Fruit fly (Drosophila melanogaster) whole organism, embryonic: Measurements from ENCODE around the gene dls.

ENCODE experiments used
- Bdp1 ChIP-seq: fragments of 200-800 bp; sonication (Bioruptor generic); optimal IDR thresholded peaks from 3 replicates; lab custom pipeline; 2016; ENCODE audit warnings: missing biosample characterization, missing genetic modification characterization
- Blimp-1 ChIP-seq: fragments of 200-800 bp; sonication (Bioruptor generic); optimal IDR thresholded peaks from 3 replicates; lab custom pipeline; 2018; ENCODE audit warnings: missing biosample characterization, missing genetic modification characterization, mild to moderate bottlenecking, moderate library complexity, missing genetic modification reagents
- CG11696 ChIP-seq: fragments of 200-800 bp; sonication (Bioruptor generic); IDR thresholded peaks from 2 replicates; pipeline ENCODE4 v1.3.6; 2022; ENCODE audit warnings: missing biosample characterization, missing genetic modification characterization
- CG11723 ChIP-seq: fragments of 200-800 bp; sonication (Bioruptor generic); optimal IDR thresholded peaks from 2 replicates; lab custom pipeline; 2017; ENCODE audit warnings: missing biosample characterization, mild to moderate bottlenecking, missing genetic modification characterization
- CG14710 ChIP-seq: fragments of 200-800 bp; sonication (Bioruptor generic); optimal IDR thresholded peaks from 3 replicates; lab custom pipeline; 2019; ENCODE audit warnings: missing biosample characterization, mild to moderate bottlenecking, missing genetic modification characterization, moderate library complexity
- CG15601 ChIP-seq: fragments of 200-800 bp; sonication (Bioruptor generic); optimal IDR thresholded peaks from 3 replicates; lab custom pipeline; 2019; ENCODE audit warnings: missing biosample characterization, mild to moderate bottlenecking, missing genetic modification characterization, moderate library complexity
- CG1602 ChIP-seq: fragments of 200-800 bp; sonication (Bioruptor generic); optimal IDR thresholded peaks from 3 replicates; lab custom pipeline; 2016; ENCODE audit warnings: missing biosample characterization, missing genetic modification characterization
- CG17359 ChIP-seq: fragments of 200-800 bp; sonication (Bioruptor generic); optimal IDR thresholded peaks from 3 replicates; lab custom pipeline; 2018; ENCODE audit warnings: missing biosample characterization, mild to moderate bottlenecking, missing genetic modification characterization, moderate library complexity
- CG17361 ChIP-seq: fragments of 200-800 bp; sonication (Bioruptor generic); IDR thresholded peaks from 3 replicates; pipeline ENCODE4 v1.3.6; 2022; ENCODE audit warnings: missing biosample characterization, missing genetic modification characterization
- CG18262 ChIP-seq: fragments of 200-800 bp; optimal IDR thresholded peaks from 3 replicates; lab custom pipeline; 2019; ENCODE audit warnings: missing biosample characterization, mild to moderate bottlenecking, missing genetic modification characterization, moderate library complexity
- CG18619 ChIP-seq: fragments of 200-800 bp; sonication (Bioruptor generic); optimal IDR thresholded peaks from 3 replicates; lab custom pipeline; 2017; ENCODE audit warnings: missing biosample characterization, mild to moderate bottlenecking, missing genetic modification characterization
- CG2678 ChIP-seq: fragments of 200-800 bp; sonication (Bioruptor generic); optimal IDR thresholded peaks from 3 replicates; lab custom pipeline; 2019; ENCODE audit warnings: missing biosample characterization, mild to moderate bottlenecking, missing genetic modification characterization, moderate library complexity
- CG7556 ChIP-seq: fragments of 200-800 bp; sonication (Bioruptor generic); optimal IDR thresholded peaks from 2 replicates; lab custom pipeline; 2017; ENCODE audit warnings: missing biosample characterization, mild to moderate bottlenecking, missing genetic modification characterization
- CG7839 ChIP-seq: fragments of 200-800 bp; sonication (Bioruptor generic); optimal IDR thresholded peaks from 3 replicates; lab custom pipeline; 2018; ENCODE audit warnings: missing biosample characterization, mild to moderate bottlenecking, missing genetic modification characterization, moderate library complexity
- CG8388 ChIP-seq: fragments of 200-800 bp; sonication (Bioruptor generic); optimal IDR thresholded peaks from 2 replicates; lab custom pipeline; 2019; ENCODE audit warnings: missing biosample characterization, mild to moderate bottlenecking, missing genetic modification characterization, moderate library complexity
- CG8924 ChIP-seq: fragments of 200-800 bp; optimal IDR thresholded peaks from 3 replicates; lab custom pipeline; 2019; ENCODE audit warnings: missing biosample characterization, mild to moderate bottlenecking, missing genetic modification characterization, moderate library complexity
- CG9437 ChIP-seq: fragments of 200-800 bp; sonication (Bioruptor generic); optimal IDR thresholded peaks from 2 replicates; lab custom pipeline; 2018; ENCODE audit warnings: missing biosample characterization, mild to moderate bottlenecking, missing genetic modification characterization
- CG9727 ChIP-seq: fragments of 200-800 bp; sonication (Bioruptor generic); optimal IDR thresholded peaks from 3 replicates; lab custom pipeline; 2017; ENCODE audit warnings: missing biosample characterization, mild to moderate bottlenecking, missing genetic modification characterization
- CoRest ChIP-seq: fragments of 200-800 bp; sonication (Bioruptor generic); optimal IDR thresholded peaks from 3 replicates; lab custom pipeline; 2018; ENCODE audit warnings: missing biosample characterization, mild to moderate bottlenecking, missing genetic modification characterization, moderate library complexity
- D19A ChIP-seq: fragments of 200-800 bp; optimal IDR thresholded peaks from 3 replicates; lab custom pipeline; 2019; ENCODE audit warnings: missing biosample characterization, mild to moderate bottlenecking, missing genetic modification characterization, moderate library complexity
- Dip2 ChIP-seq: fragments of 200-800 bp; sonication (Bioruptor generic); IDR thresholded peaks from 2 replicates; pipeline ENCODE4 v1.3.6; 2022; ENCODE audit warnings: missing biosample characterization, missing genetic modification characterization
- Dp ChIP-seq: fragments of 200-800 bp; sonication (Bioruptor generic); optimal IDR thresholded peaks from 2 replicates; lab custom pipeline; 2018; ENCODE audit warnings: missing biosample characterization, mild to moderate bottlenecking, missing genetic modification characterization, moderate library complexity
- Ets65A ChIP-seq: fragments of 200-800 bp; sonication (Bioruptor generic); peaks from one replicate; lab custom pipeline; 2016; ENCODE audit warnings: missing biosample characterization, missing genetic modification characterization
- Hr51 ChIP-seq, 2 experiments: fragments of 200-800 bp; sonication (Bioruptor generic); optimal IDR thresholded peaks; 2 replicates in 1 of 2; 3 replicates in 1 of 2; lab custom pipeline; 2016 to 2018; ENCODE audit warnings: missing biosample characterization in 2 of 2, missing genetic modification characterization in 2 of 2, mild to moderate bottlenecking in 1 of 2, moderate library complexity in 1 of 2
- Nf-YC ChIP-seq: fragments of 200-800 bp; optimal IDR thresholded peaks from 3 replicates; lab custom pipeline; 2019; ENCODE audit warnings: missing biosample characterization, mild to moderate bottlenecking, missing genetic modification characterization, moderate library complexity
- Oli ChIP-seq: fragments of 200-800 bp; sonication (Bioruptor generic); optimal IDR thresholded peaks from 2 replicates; lab custom pipeline; 2018; ENCODE audit warnings: missing biosample characterization, mild to moderate bottlenecking, missing genetic modification characterization, moderate library complexity
- Sox102F ChIP-seq: fragments of 200-800 bp; sonication (Bioruptor generic); optimal IDR thresholded peaks from 2 replicates; lab custom pipeline; 2018; ENCODE audit warnings: missing biosample characterization, mild to moderate bottlenecking, missing genetic modification characterization, moderate library complexity
- chinmo ChIP-seq: fragments of 200-800 bp; sonication (Bioruptor generic); IDR thresholded peaks from 4 replicates; pipeline ENCODE4 v1.3.6; 2022; ENCODE audit warnings: missing biosample characterization, missing genetic modification characterization; ENCODE audit not compliant: partially characterized antibody
- corto ChIP-seq: fragments of 200-800 bp; sonication (Bioruptor generic); optimal IDR thresholded peaks from 2 replicates; lab custom pipeline; 2016; ENCODE audit warnings: missing biosample characterization, mild to moderate bottlenecking, missing genetic modification characterization, moderate library complexity
- dmrt99B ChIP-seq: fragments of 200-800 bp; sonication (Bioruptor generic); optimal IDR thresholded peaks from 2 replicates; lab custom pipeline; 2018; ENCODE audit warnings: missing biosample characterization, mild to moderate bottlenecking, missing genetic modification characterization, moderate library complexity
- eve ChIP-seq, 2 experiments: fragments of >200 bp; optimal IDR thresholded peaks; 2 replicates each; lab custom pipeline; 2017; ENCODE audit warnings: missing biosample characterization in 2 of 2, missing genetic modification characterization in 2 of 2
- ewg ChIP-seq: fragments of 200-800 bp; sonication (Bioruptor generic); optimal IDR thresholded peaks from 3 replicates; lab custom pipeline; 2017; ENCODE audit warnings: mild to moderate bottlenecking, missing biosample characterization, missing genetic modification reagents, missing genetic modification characterization
- fd96Cb ChIP-seq: fragments of 200-800 bp; sonication (Bioruptor generic); optimal IDR thresholded peaks from 2 replicates; lab custom pipeline; 2018; ENCODE audit warnings: missing biosample characterization, mild to moderate bottlenecking, missing genetic modification characterization, moderate library complexity
- gem ChIP-seq: fragments of 200-800 bp; sonication (Bioruptor generic); optimal IDR thresholded peaks from 2 replicates; lab custom pipeline; 2019; ENCODE audit warnings: missing biosample characterization, mild to moderate bottlenecking, missing genetic modification characterization, moderate library complexity
- grau ChIP-seq: fragments of 200-800 bp; optimal IDR thresholded peaks from 3 replicates; lab custom pipeline; 2019; ENCODE audit warnings: missing biosample characterization, mild to moderate bottlenecking, missing genetic modification characterization, moderate library complexity
- grn ChIP-seq: fragments of 200-800 bp; sonication (Bioruptor generic); optimal IDR thresholded peaks from 3 replicates; lab custom pipeline; 2017; ENCODE audit warnings: missing biosample characterization, missing genetic modification characterization
- lab ChIP-seq: fragments of 200-800 bp; sonication (Bioruptor generic); optimal IDR thresholded peaks from 3 replicates; lab custom pipeline; 2017; ENCODE audit warnings: missing biosample characterization, missing genetic modification characterization, mild to moderate bottlenecking, moderate library complexity, missing genetic modification reagents
- mam ChIP-seq: fragments of 200-800 bp; sonication (Bioruptor generic); optimal IDR thresholded peaks from 3 replicates; lab custom pipeline; 2016; ENCODE audit warnings: missing biosample characterization, missing genetic modification characterization
- nau ChIP-seq: fragments of 200-800 bp; sonication (Bioruptor generic); optimal IDR thresholded peaks from 3 replicates; lab custom pipeline; 2017; ENCODE audit warnings: missing biosample characterization, mild to moderate bottlenecking, missing genetic modification characterization, missing genetic modification reagents
- nerfin-1 ChIP-seq: fragments of 200-800 bp; sonication (Bioruptor generic); optimal IDR thresholded peaks from 3 replicates; lab custom pipeline; 2019; ENCODE audit warnings: missing biosample characterization, mild to moderate bottlenecking, missing genetic modification characterization, moderate library complexity
- nmo ChIP-seq: fragments of 200-800 bp; sonication (Bioruptor generic); optimal IDR thresholded peaks from 2 replicates; lab custom pipeline; 2018; ENCODE audit warnings: missing biosample characterization, mild to moderate bottlenecking, missing genetic modification characterization, moderate library complexity
- nom ChIP-seq: fragments of 200-800 bp; sonication (Bioruptor generic); optimal IDR thresholded peaks from 2 replicates; lab custom pipeline; 2017; ENCODE audit warnings: missing biosample characterization, missing genetic modification characterization, mild to moderate bottlenecking, moderate library complexity, missing genetic modification reagents
- org-1 ChIP-seq: fragments of 200-800 bp; sonication (Bioruptor generic); optimal IDR thresholded peaks from 2 replicates; lab custom pipeline; 2017; ENCODE audit warnings: missing biosample characterization, missing genetic modification characterization
- phol ChIP-seq: fragments of 200-800 bp; sonication (Bioruptor generic); optimal IDR thresholded peaks from 3 replicates; lab custom pipeline; 2018; ENCODE audit warnings: missing biosample characterization, mild to moderate bottlenecking, missing genetic modification characterization, moderate library complexity
- prd ChIP-seq, 3 experiments: fragments of >200 bp in 2 of 3; fragments of 200-800 bp in 1 of 3; sonication (Bioruptor generic) in 1 of 3; optimal IDR thresholded peaks in 2 of 3; IDR thresholded peaks in 1 of 3; 2 replicates in 2 of 3; 3 replicates in 1 of 3; pipeline versions ENCODE4 v1.3.6 to Lab custom; 2017 to 2022; ENCODE audit warnings: missing biosample characterization in 1 of 3, missing genetic modification characterization in 1 of 3
- sens ChIP-seq: fragments of 200-800 bp; sonication (Bioruptor generic); peaks from one replicate; lab custom pipeline; 2016; ENCODE audit warnings: missing biosample characterization, missing genetic modification characterization
- twi ChIP-seq: fragments of 200-800 bp; optimal IDR thresholded peaks from 2 replicates; lab custom pipeline; 2019; ENCODE audit warnings: missing biosample characterization, mild to moderate bottlenecking, missing genetic modification characterization, moderate library complexity
- zf30C ChIP-seq: fragments of 200-800 bp; sonication (Bioruptor generic); optimal IDR thresholded peaks from 3 replicates; lab custom pipeline; 2018; ENCODE audit warnings: missing biosample characterization, mild to moderate bottlenecking, missing genetic modification characterization

dls gene

dm6 chr3L:16172809-16173276 lies 28.3 kb upstream of the dls start (continued):
- peak; percentile 2 for TF ChIP-seq Ets65A
- no peak for TF ChIP-seq chinmo (GFP tag; lab: Robert Waterston, UW)
- TF ChIP-seq org-1 (GFP tag; lab: Kevin White, UChicago) = peak; percentile 26
- peak; percentile 80 for TF ChIP-seq CG17361 (GFP tag; lab: Robert Waterston, UW)
- TF ChIP-seq gem (tag; lab: Kevin White, UChicago) = peak; percentile 67
- TF ChIP-seq twi (tag; lab: Kevin White, UChicago) = peak; percentile 7
- peak; percentile 37 for TF ChIP-seq CG18619
- TF ChIP-seq Dip2 (GFP tag; lab: Robert Waterston, UW) = no peak
- peak; percentile 61 for TF ChIP-seq phol
- TF ChIP-seq CG11723 (GFP tag; lab: Kevin White, UChicago) = peak; percentile 14
- peak; percentile 23 for TF ChIP-seq CG8388
- TF ChIP-seq CG17359 (tag; lab: Kevin White, UChicago) = peak; percentile 31
- TF ChIP-seq eve (GFP tag; optimal IDR thresholded peaks at IDR 0.05; lab: Kevin White, UChicago) = peak in 1 of 2 experiments; percentile 40
- peak; percentile 3 for TF ChIP-seq ewg (GFP tag; lab: Kevin White, UChicago)
- peak; percentile 35 for TF ChIP-seq sens (GFP tag; lab: Kevin White, UChicago)
- peak; percentile 66 for TF ChIP-seq CG18262 (tag; lab: Kevin White, UChicago)
- TF ChIP-seq CG9727 = peak; percentile 50
- TF ChIP-seq CG7556 (GFP tag; lab: Kevin White, UChicago) = peak; percentile 83
- peak; percentile 46 for TF ChIP-seq CG8924 (tag; lab: Kevin White, UChicago)
- peak; percentile 61 for TF ChIP-seq CG7839 (tag; lab: Kevin White, UChicago)
- TF ChIP-seq nau (GFP tag; lab: Kevin White, UChicago) = no peak
- TF ChIP-seq Nf-YC = peak; percentile 6
- TF ChIP-seq fd96Cb (tag; lab: Kevin White, UChicago) = peak; percentile 14
- no peak for TF ChIP-seq grn (GFP tag; lab: Kevin White, UChicago)
- TF ChIP-seq CoRest (tag; lab: Kevin White, UChicago) = peak; percentile 68
- peak; percentile 43 for TF ChIP-seq CG9437
- no peak for TF ChIP-seq prd (optimal IDR thresholded peaks at IDR 0.05; lab: Kevin White, UChicago)
- no peak for TF ChIP-seq prd (GFP tag; IDR thresholded peaks at IDR 0.05; lab: Robert Waterston, UW)
- peak; percentile 59 for TF ChIP-seq Oli (tag; lab: Kevin White, UChicago)
- TF ChIP-seq corto (GFP tag; lab: Kevin White, UChicago) = peak; percentile 23
- TF ChIP-seq mam (GFP tag; lab: Kevin White, UChicago) = no peak
- peak; percentile 36 for TF ChIP-seq CG14710
- peak; percentile 0 for TF ChIP-seq nerfin-1
- TF ChIP-seq zf30C = peak; percentile 28
- TF ChIP-seq Dp = no peak
- TF ChIP-seq nmo (GFP tag; lab: Kevin White, UChicago) = peak; percentile 70
- no peak for TF ChIP-seq CG11696 (GFP tag; lab: Robert Waterston, UW)
- peak; percentile 21 for TF ChIP-seq D19A (tag; lab: Kevin White, UChicago)
- TF ChIP-seq Blimp-1 (GFP tag; lab: Kevin White, UChicago) = peak; percentile 22
- TF ChIP-seq CG15601 (tag; lab: Kevin White, UChicago) = peak; percentile 30
- TF ChIP-seq CG1602 (GFP tag; lab: Kevin White, UChicago) = peak; percentile 19
- peak; percentile 13 for TF ChIP-seq nom (GFP tag; lab: Kevin White, UChicago)
- peak; percentile 11 for TF ChIP-seq lab (GFP tag; lab: Kevin White, UChicago)
- TF ChIP-seq Bdp1 (GFP tag; lab: Kevin White, UChicago) = no peak
- peak; percentile 41 for TF ChIP-seq Sox102F (GFP tag; lab: Kevin White, UChicago)
- peak; percentile 68 for TF ChIP-seq CG2678
- peak in 1 of 2 experiments; percentile 60 for TF ChIP-seq Hr51 (GFP tag; optimal IDR thresholded peaks at IDR 0.05; lab: Kevin White, UChicago)
- peak; percentile 59 for TF ChIP-seq grau (tag; lab: Kevin White, UChicago)
- peak; percentile 58 for TF ChIP-seq dmrt99B (tag; lab: Kevin White, UChicago)
